Worm (Caenorhabditis elegans): ENCODE data around the gene tag-243.

Gene tag-243

ce11 chrIII:4708909-4709308 lies 20.7 kb upstream of the tag-243 start, which contains the start of gene T04A8.18:
Gene T04A8.18, plus strand, starts transcription at chrIII:4709209.
- TF ChIP-seq elt-2 (tag; optimal IDR thresholded peaks at IDR 0.05) (no peak), skn-1 (tag; optimal IDR thresholded peaks at IDR 0.05) (no peak), daf-12 (tag; optimal IDR thresholded peaks at IDR 0.05) (no peak), mml-1 (tag; optimal IDR thresholded peaks at IDR 0.05) (no peak), unc-62 (GFP tag; optimal IDR thresholded peaks at IDR 0.05) (no peak), ceh-16 (tag; optimal IDR thresholded peaks at IDR 0.05) (no peak), nhr-11 (tag; optimal IDR thresholded peaks at IDR 0.05) (no peak)

ce11 chrIII:4706678-4707077 lies 18.4 kb upstream of the tag-243 start, which contains the start of gene T04A8.13:
Gene T04A8.13, plus strand, starts transcription at chrIII:4706978.
- TF ChIP-seq elt-1 (tag; optimal IDR thresholded peaks at IDR 0.05), result no peak
- no peak for TF ChIP-seq nhr-11 (tag; optimal IDR thresholded peaks at IDR 0.05)
- no peak for TF ChIP-seq nhr-28 (tag; optimal IDR thresholded peaks at IDR 0.05)
- TF ChIP-seq ceh-16 (tag; optimal IDR thresholded peaks at IDR 0.05), result no peak
- no peak for TF ChIP-seq ceh-82 (tag; optimal IDR thresholded peaks at IDR 0.05)
- TF ChIP-seq ceh-9 (tag; optimal IDR thresholded peaks at IDR 0.05), result no peak
- no peak for TF ChIP-seq fos-1 (tag; optimal IDR thresholded peaks at IDR 0.05)
- TF ChIP-seq zag-1 (tag; optimal IDR thresholded peaks at IDR 0.05), result no peak
- no peak for TF ChIP-seq skn-1 (tag; optimal IDR thresholded peaks at IDR 0.05)

ce11 chrIII:4705207-4705606 lies 17.0 kb upstream of the tag-243 start, which contains the start of gene pgap-2:
Gene pgap-2, plus strand, starts transcription at chrIII:4705507.
- TF ChIP-seq aly-2 (tag; optimal IDR thresholded peaks at IDR 0.05), result no peak
- TF ChIP-seq nhr-237 (tag; optimal IDR thresholded peaks at IDR 0.05), result no peak
- no peak for TF ChIP-seq fkh-10 (GFP tag; optimal IDR thresholded peaks at IDR 0.05)
- no peak for TF ChIP-seq zag-1 (tag; optimal IDR thresholded peaks at IDR 0.05)
- TF ChIP-seq ztf-11 (tag; optimal IDR thresholded peaks at IDR 0.05), result no peak
- TF ChIP-seq fkh-2 (tag; optimal IDR thresholded peaks at IDR 0.05), result no peak
- no peak for TF ChIP-seq elt-1 (tag; optimal IDR thresholded peaks at IDR 0.05)
- no peak for TF ChIP-seq nhr-77 (tag; optimal IDR thresholded peaks at IDR 0.05)
- no peak for TF ChIP-seq ceh-82 (tag; optimal IDR thresholded peaks at IDR 0.05)
- no peak for TF ChIP-seq nhr-12 (tag; optimal IDR thresholded peaks at IDR 0.05)
- no peak for TF ChIP-seq egl-5 (tag; optimal IDR thresholded peaks at IDR 0.05)
- TF ChIP-seq unc-39 (tag; optimal IDR thresholded peaks at IDR 0.05), result no peak
- TF ChIP-seq ceh-28 (tag; optimal IDR thresholded peaks at IDR 0.05), result no peak
- no peak for TF ChIP-seq lsy-12 (tag; optimal IDR thresholded peaks at IDR 0.05)
- TF ChIP-seq nhr-43 (tag; optimal IDR thresholded peaks at IDR 0.05; ENCODE audit: poor library complexity, severe bottlenecking), result no peak
- no peak for TF ChIP-seq pha-4 (tag; optimal IDR thresholded peaks at IDR 0.05)
- no peak for TF ChIP-seq lin-15B (tag; optimal IDR thresholded peaks at IDR 0.05)
- TF ChIP-seq ceh-16 (tag; optimal IDR thresholded peaks at IDR 0.05), result no peak

- TF ChIP-seq nhr-23 (tag; optimal IDR thresholded peaks at IDR 0.05), result peak; percentile 12
- no peak for TF ChIP-seq snpc-4 (tag; optimal IDR thresholded peaks at IDR 0.05)
- peak; percentile 53 for TF ChIP-seq nfya-1 (tag; optimal IDR thresholded peaks at IDR 0.05; ENCODE audit: insufficient read depth)
- no peak for TF ChIP-seq ztf-11 (tag; optimal IDR thresholded peaks at IDR 0.05)
- TF ChIP-seq zag-1 (tag; optimal IDR thresholded peaks at IDR 0.05), result no peak
- TF ChIP-seq elt-3 (tag; optimal IDR thresholded peaks at IDR 0.05), result no peak
- TF ChIP-seq lin-15B (tag; optimal IDR thresholded peaks at IDR 0.05), result peak; percentile 43
These were observed 15.7 kb upstream of the tag-243 start, which contains the start of the genes clp-2 and mrpl-16 for ce11 chrIII:4703932-4704454. Gene clp-2, minus strand, starts transcription at chrIII:4704025. Gene mrpl-16, plus strand, starts transcription at chrIII:4704404.

- TF ChIP-seq elt-2 (tag; optimal IDR thresholded peaks at IDR 0.05) (no peak), nhr-77 (tag; optimal IDR thresholded peaks at IDR 0.05) (no peak), egl-5 (tag; optimal IDR thresholded peaks at IDR 0.05) (no peak), elt-3 (tag; optimal IDR thresholded peaks at IDR 0.05) (no peak), ceh-82 (tag; optimal IDR thresholded peaks at IDR 0.05) (no peak), daf-12 (tag; optimal IDR thresholded peaks at IDR 0.05) (no peak), mdl-1 (tag; optimal IDR thresholded peaks at IDR 0.05) (no peak), nhr-76 (tag; optimal IDR thresholded peaks at IDR 0.05) (no peak), jun-1 (tag; optimal IDR thresholded peaks at IDR 0.05) (no peak), sea-2 (GFP tag; optimal IDR thresholded peaks at IDR 0.05) (no peak), eor-1 (tag; optimal IDR thresholded peaks at IDR 0.05) (no peak), mml-1 (tag; optimal IDR thresholded peaks at IDR 0.05) (no peak)
These were observed 11.7 kb upstream of the tag-243 start, which contains the start of gene sel-13 for ce11 chrIII:4699922-4700321. Gene sel-13, minus strand, starts transcription at chrIII:4700224.

Measured in whole organism, L3 larva.